Worm (Caenorhabditis elegans) whole organism, L4 larva: ENCODE results near the gene ent-2.
A peak's percentile ranks its signal among the peaks of the same experiment; 100 is the strongest.

Experiments used
- D1046.2 ChIP-seq: fragments of 200-800 bp; sonication (Bioruptor generic); IDR thresholded peaks from 2 replicates; pipeline ENCODE4 v1.3.6; 2022; ENCODE audit warnings: missing genetic modification characterization, missing compliant biosample characterization
- F10B5.3 ChIP-seq: sonication (generic microtip); optimal IDR thresholded peaks from 2 replicates; lab custom pipeline; 2016; ENCODE audit warnings: mild to moderate bottlenecking, missing genetic modification characterization, missing compliant biosample characterization
- T26A8.4 ChIP-seq: fragments of 200-800 bp; sonication (Bioruptor generic); IDR thresholded peaks from 2 replicates; pipeline ENCODE4 v1.3.6; 2022; ENCODE audit warnings: missing genetic modification characterization, missing compliant biosample characterization
- Y105C5A.15 ChIP-seq: fragments of 200-800 bp; sonication (Bioruptor generic); IDR thresholded peaks from 2 replicates; pipeline ENCODE4 v1.3.6; 2022; ENCODE audit warnings: missing genetic modification characterization, missing compliant biosample characterization
- ZK546.5 ChIP-seq, 2 experiments: sonication (generic microtip); optimal IDR thresholded peaks; 2 replicates each; lab custom pipeline; 2017; ENCODE audit warnings: missing biosample characterization in 2 of 2, missing genetic modification characterization in 2 of 2
- aha-1 ChIP-seq: fragments of 150-350 bp; peaks from one replicate; lab custom pipeline; 2014; ENCODE audit warnings: missing biosample characterization, missing genetic modification characterization
- ceh-62 ChIP-seq: sonication (generic microtip); optimal IDR thresholded peaks from 2 replicates; lab custom pipeline; 2017; ENCODE audit warnings: missing biosample characterization, missing genetic modification characterization
- cey-2 ChIP-seq: sonication (generic microtip); optimal IDR thresholded peaks from 3 replicates; lab custom pipeline; 2017; ENCODE audit warnings: missing genetic modification characterization, mild to moderate bottlenecking, missing compliant biosample characterization, antibody characterized with exemption, borderline replicate concordance; ENCODE audit not compliant: insufficient read depth
- daf-12 ChIP-seq: fragments of 150-350 bp; optimal IDR thresholded peaks from 2 replicates; lab custom pipeline; 2014; ENCODE audit warnings: missing biosample characterization, missing genetic modification reagents, missing genetic modification characterization
- daf-16 ChIP-seq, 3 experiments: sonication (generic microtip); optimal IDR thresholded peaks; 2 replicates each; lab custom pipeline; 2016 to 2017; ENCODE audit warnings: missing genetic modification characterization in 3 of 3, missing genetic modification reagents in 3 of 3, mild to moderate bottlenecking in 2 of 3, missing compliant biosample characterization in 2 of 3, missing biosample characterization in 1 of 3, moderate library complexity in 1 of 3
- daf-19 ChIP-seq: fragments of 200-800 bp; sonication (Bioruptor generic); conservative IDR thresholded peaks from 2 replicates; pipeline ENCODE4 v1.3.6; 2022; ENCODE audit warnings: missing genetic modification characterization, missing compliant biosample characterization
- dmd-6 ChIP-seq: fragments of 200-800 bp; sonication (Bioruptor generic); IDR thresholded peaks from 2 replicates; pipeline ENCODE4 v1.3.6; 2022; ENCODE audit warnings: missing genetic modification reagents, missing genetic modification characterization, missing compliant biosample characterization
- dpl-1 ChIP-seq: fragments of 150-350 bp; optimal IDR thresholded peaks from 2 replicates; lab custom pipeline; 2014; ENCODE audit warnings: missing biosample characterization, missing genetic modification reagents, missing genetic modification characterization
- dve-1 ChIP-seq: sonication (generic microtip); optimal IDR thresholded peaks from 2 replicates; lab custom pipeline; 2017; ENCODE audit warnings: antibody characterized with exemption, mild to moderate bottlenecking, missing genetic modification characterization, missing compliant biosample characterization; ENCODE audit not compliant: insufficient read depth
- fos-1 ChIP-seq: fragments of 150-350 bp; optimal IDR thresholded peaks from 2 replicates; lab custom pipeline; 2014; ENCODE audit warnings: missing biosample characterization, missing genetic modification characterization
- gei-8 ChIP-seq: fragments of 200-800 bp; sonication (Bioruptor generic); optimal IDR thresholded peaks from 2 replicates; lab custom pipeline; 2018; ENCODE audit warnings: mild to moderate bottlenecking, missing genetic modification characterization, missing compliant biosample characterization
- hlh-11 ChIP-seq: fragments of 200-800 bp; sonication (Bioruptor generic); optimal IDR thresholded peaks from 2 replicates; lab custom pipeline; 2018; ENCODE audit warnings: mild to moderate bottlenecking, missing genetic modification characterization, missing compliant biosample characterization
- hmg-1.1 ChIP-seq: fragments of 200-800 bp; sonication (Bioruptor generic); IDR thresholded peaks from 2 replicates; pipeline ENCODE4 v1.3.6; 2022; ENCODE audit warnings: missing genetic modification reagents, missing genetic modification characterization, missing compliant biosample characterization
- lim-7 ChIP-seq: fragments of 200-800 bp; sonication (Bioruptor generic); IDR thresholded peaks from 2 replicates; pipeline ENCODE4 v1.3.6; 2022; ENCODE audit warnings: missing genetic modification characterization, missing compliant biosample characterization
- lin-1 ChIP-seq: fragments of 200-800 bp; sonication (Bioruptor generic); IDR thresholded peaks from 2 replicates; pipeline ENCODE4 v1.3.6; 2022; ENCODE audit warnings: missing genetic modification reagents, missing genetic modification characterization, missing compliant biosample characterization
- lin-29 ChIP-seq: fragments of 200-800 bp; sonication (Bioruptor generic); IDR thresholded peaks from 2 replicates; pipeline ENCODE4 v1.3.6; 2022; ENCODE audit warnings: missing genetic modification reagents, missing genetic modification characterization, missing compliant biosample characterization
- lsy-2 ChIP-seq, 2 experiments: fragments of 150-350 bp in 1 of 2; sonication (generic microtip) in 1 of 2; optimal IDR thresholded peaks; 2 replicates each; lab custom pipeline; 2014 to 2017; ENCODE audit warnings: missing biosample characterization in 2 of 2, missing genetic modification characterization in 2 of 2
- madf-5 ChIP-seq, 2 experiments: fragments of 200-800 bp; sonication (Bioruptor generic); IDR thresholded peaks; 2 replicates each; pipeline ENCODE4 v1.3.6; 2022; ENCODE audit warnings: missing compliant biosample characterization in 2 of 2, missing genetic modification characterization in 2 of 2
- madf-9 ChIP-seq: fragments of 200-800 bp; sonication (Bioruptor generic); conservative IDR thresholded peaks from 2 replicates; pipeline ENCODE4 v1.3.6; 2022; ENCODE audit warnings: missing genetic modification reagents, missing genetic modification characterization, missing compliant biosample characterization
- mdl-1 ChIP-seq, 2 experiments: fragments of 150-350 bp in 1 of 2; sonication (generic microtip) in 1 of 2; optimal IDR thresholded peaks; 2 replicates each; lab custom pipeline; 2014 to 2017; ENCODE audit warnings: missing biosample characterization in 2 of 2, missing genetic modification characterization in 2 of 2
- mdt-29 ChIP-seq: fragments of 200-800 bp; sonication (Bioruptor generic); IDR thresholded peaks from 2 replicates; pipeline ENCODE4 v1.3.6; 2022; ENCODE audit warnings: missing genetic modification reagents, missing genetic modification characterization, missing compliant biosample characterization
- mep-1 ChIP-seq: fragments of 150-350 bp; sonication (generic microtip); optimal IDR thresholded peaks from 3 replicates; lab custom pipeline; 2014; ENCODE audit warnings: missing biosample characterization, missing genetic modification characterization
- mxl-2 ChIP-seq: fragments of 200-800 bp; sonication (Bioruptor generic); conservative IDR thresholded peaks from 2 replicates; pipeline ENCODE4 v1.3.6; 2022; ENCODE audit warnings: missing genetic modification reagents, missing genetic modification characterization, missing compliant biosample characterization
- nhr-111 ChIP-seq: fragments of 200-800 bp; sonication (Bioruptor generic); optimal IDR thresholded peaks from 2 replicates; lab custom pipeline; 2018; ENCODE audit warnings: mild to moderate bottlenecking, missing genetic modification characterization, missing compliant biosample characterization
- nhr-237 ChIP-seq: sonication (generic microtip); optimal IDR thresholded peaks from 2 replicates; lab custom pipeline; 2017; ENCODE audit warnings: missing biosample characterization, missing genetic modification characterization
- nhr-25 ChIP-seq: sonication (generic microtip); optimal IDR thresholded peaks from 2 replicates; lab custom pipeline; 2017; ENCODE audit warnings: missing genetic modification characterization, mild to moderate bottlenecking, missing compliant biosample characterization, antibody characterized with exemption, moderate library complexity, borderline replicate concordance; ENCODE audit not compliant: insufficient read depth
- nhr-42 ChIP-seq: fragments of 200-800 bp; sonication (Bioruptor generic); IDR thresholded peaks from 2 replicates; pipeline ENCODE4 v1.3.6; 2022; ENCODE audit warnings: missing genetic modification characterization, missing compliant biosample characterization
- pqm-1 ChIP-seq: sonication (generic microtip); optimal IDR thresholded peaks from 2 replicates; lab custom pipeline; 2017; ENCODE audit warnings: missing biosample characterization, missing genetic modification characterization
- rbr-2 ChIP-seq: sonication (generic microtip); optimal IDR thresholded peaks from 2 replicates; lab custom pipeline; 2016; ENCODE audit warnings: missing genotype, missing genetic modification characterization, missing compliant biosample characterization
- set-16 ChIP-seq: fragments of 200-800 bp; sonication (Bioruptor generic); IDR thresholded peaks from 2 replicates; pipeline ENCODE4 v1.3.6; 2022; ENCODE audit warnings: missing genetic modification reagents, missing genetic modification characterization, missing compliant biosample characterization
- snpc-1.2 ChIP-seq: fragments of 200-800 bp; sonication (Bioruptor generic); IDR thresholded peaks from 2 replicates; pipeline ENCODE4 v1.3.6; 2022; ENCODE audit warnings: missing genetic modification reagents, missing genetic modification characterization, missing compliant biosample characterization
- spr-1 ChIP-seq: sonication (generic microtip); optimal IDR thresholded peaks from 2 replicates; lab custom pipeline; 2016; ENCODE audit warnings: mild to moderate bottlenecking, missing genetic modification characterization, missing compliant biosample characterization
- unc-62 ChIP-seq, 3 experiments: fragments of 150-350 bp in 1 of 3; sonication (generic microtip); optimal IDR thresholded peaks in 2 of 3; peaks in 1 of 3; 1 replicate in 1 of 3; 2 replicates in 2 of 3; lab custom pipeline; 2014 to 2017; ENCODE audit warnings: missing biosample characterization in 3 of 3, missing genetic modification characterization in 3 of 3, missing genetic modification reagents in 3 of 3, missing genotype in 1 of 3
- vab-7 ChIP-seq: fragments of 200-800 bp; sonication (Bioruptor generic); IDR thresholded peaks from 2 replicates; pipeline ENCODE4 v1.3.6; 2022; ENCODE audit warnings: missing genetic modification reagents, missing genetic modification characterization, missing compliant biosample characterization
- zag-1 ChIP-seq: fragments of 150-350 bp; optimal IDR thresholded peaks from 2 replicates; lab custom pipeline; 2014; ENCODE audit warnings: missing biosample characterization, missing genetic modification characterization
- zfp-2 ChIP-seq: sonication (generic microtip); optimal IDR thresholded peaks from 2 replicates; lab custom pipeline; 2016; ENCODE audit warnings: mild to moderate bottlenecking, missing genetic modification characterization, missing compliant biosample characterization
- zip-2 ChIP-seq: fragments of 150-350 bp; optimal IDR thresholded peaks from 2 replicates; lab custom pipeline; 2014; ENCODE audit warnings: missing biosample characterization, missing genetic modification characterization
- ztf-7 ChIP-seq: fragments of 150-350 bp; optimal IDR thresholded peaks from 2 replicates; lab custom pipeline; 2014; ENCODE audit warnings: missing biosample characterization, missing genetic modification characterization

The ent-2 gene

DNA sequence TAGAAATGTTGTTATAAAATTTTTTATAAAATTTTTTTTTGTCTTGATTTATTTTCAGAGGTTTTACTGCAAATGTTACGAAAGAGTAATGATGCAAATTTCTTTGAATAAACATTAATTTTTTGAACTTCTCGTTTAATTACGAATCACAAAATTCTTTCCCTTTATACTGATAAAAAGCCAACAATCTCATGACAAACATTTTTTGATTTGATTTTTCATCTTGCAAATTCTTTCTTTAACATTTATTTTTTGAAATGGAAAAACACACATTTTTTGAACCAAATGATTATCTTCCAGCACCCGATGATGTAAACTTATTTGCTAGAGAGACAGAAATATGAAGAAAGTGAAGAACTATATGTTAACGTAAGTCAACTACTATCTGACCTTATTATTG, 19.3 kb downstream of the ent-2 start, which contains the start of gene K09E9.1:
Gene K09E9.1 (plus strand): TSS at position 301 of the 400 bp plus-strand sequence.
- no peak for TF ChIP-seq zip-2 (tag; lab: Kevin White, UChicago)
- TF ChIP-seq unc-62 (GFP tag; optimal IDR thresholded peaks at IDR 0.05 in 1 of 2; lab: Kevin White, UChicago): no peak
- no peak for TF ChIP-seq unc-62 (tag; optimal IDR thresholded peaks at IDR 0.05; lab: Kevin White, UChicago)
- TF ChIP-seq zfp-2 (tag; lab: Kevin White, UChicago): no peak
- no peak for TF ChIP-seq mxl-2 (GFP tag; lab: Robert Waterston, UW)
- TF ChIP-seq daf-16 (GFP tag; optimal IDR thresholded peaks at IDR 0.05; lab: Kevin White, UChicago): no peak
- TF ChIP-seq daf-16 (tag; optimal IDR thresholded peaks at IDR 0.05; lab: Kevin White, UChicago): peak; percentile 14

- TF ChIP-seq set-16 (GFP tag; lab: Robert Waterston, UW): peak; percentile 82
- no peak for TF ChIP-seq gei-8
- TF ChIP-seq F10B5.3 (tag; lab: Kevin White, UChicago): no peak
- TF ChIP-seq mep-1 (tag; lab: Kevin White, UChicago): no peak
- TF ChIP-seq daf-19 (GFP tag; lab: Robert Waterston, UW): no peak
Measured at ce11 chrX:15621001-15621400, 20.1 kb downstream of the ent-2 start.

DNA sequence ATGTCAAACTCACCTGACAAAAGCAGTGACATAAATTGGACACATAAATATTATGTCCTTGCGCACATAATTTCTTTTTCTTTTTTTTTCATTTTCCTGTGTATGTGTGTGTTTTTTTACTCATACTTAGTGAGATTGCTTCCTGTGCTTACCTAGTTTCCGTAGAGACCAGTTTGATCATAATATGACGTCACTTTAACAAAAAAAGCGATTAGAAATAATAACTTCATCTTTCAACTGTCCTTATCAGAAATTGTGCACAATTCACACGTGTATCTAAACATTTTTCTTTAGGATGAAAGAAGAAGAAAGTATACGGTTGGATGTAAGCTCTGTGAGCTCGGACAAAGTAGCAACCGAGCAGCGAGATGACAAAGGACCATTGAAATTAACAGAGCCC, 21.2 kb downstream of the ent-2 start:
- TF ChIP-seq rbr-2 (no peak), lsy-2 (tag; optimal IDR thresholded peaks at IDR 0.05; lab: Kevin White, UChicago) (peak in 1 of 2 experiments; percentile 8), ztf-7 (tag; lab: Kevin White, UChicago) (no peak), nhr-237 (tag; lab: Kevin White, UChicago) (no peak), pqm-1 (tag; lab: Kevin White, UChicago) (peak; percentile 24), D1046.2 (no peak), fos-1 (tag; lab: Kevin White, UChicago) (no peak), daf-19 (GFP tag; lab: Robert Waterston, UW) (no peak), madf-5 (GFP tag; IDR thresholded peaks at IDR 0.05; lab: Robert Waterston, UW) (no peak), lim-7 (GFP tag; lab: Robert Waterston, UW) (no peak), Y105C5A.15 (GFP tag; lab: Robert Waterston, UW) (no peak), snpc-1.2 (GFP tag; lab: Robert Waterston, UW) (no peak), mdl-1 (tag; optimal IDR thresholded peaks at IDR 0.05; lab: Kevin White, UChicago) (peak in 1 of 2 experiments; percentile 61), daf-12 (tag; lab: Kevin White, UChicago) (no peak), nhr-25 (tag; lab: Kevin White, UChicago) (no peak), lin-29 (GFP tag; lab: Robert Waterston, UW) (no peak), cey-2 (no peak), lin-1 (GFP tag; lab: Robert Waterston, UW) (no peak), vab-7 (no peak), nhr-42 (GFP tag; lab: Robert Waterston, UW) (no peak), unc-62 (GFP tag; optimal IDR thresholded peaks at IDR 0.05 in 1 of 2; lab: Kevin White, UChicago) (no peak), unc-62 (tag; optimal IDR thresholded peaks at IDR 0.05; lab: Kevin White, UChicago) (no peak), ceh-62 (tag; lab: Kevin White, UChicago) (no peak), dve-1 (tag; lab: Kevin White, UChicago) (peak; percentile 22), aha-1 (no peak), madf-9 (GFP tag; lab: Robert Waterston, UW) (no peak), F10B5.3 (tag; lab: Kevin White, UChicago) (no peak), nhr-111 (no peak), dpl-1 (GFP tag; lab: Kevin White, UChicago) (no peak), mdt-29 (no peak), hmg-1.1 (GFP tag; lab: Robert Waterston, UW) (no peak), T26A8.4 (GFP tag; lab: Robert Waterston, UW) (no peak), zag-1 (tag; lab: Kevin White, UChicago) (no peak), dmd-6 (GFP tag; lab: Robert Waterston, UW) (peak; percentile 47), spr-1 (no peak), ZK546.5 (tag; optimal IDR thresholded peaks at IDR 0.05; lab: Kevin White, UChicago) (no peak), hlh-11 (peak; percentile 9)
- TF ChIP-seq, all 104 proteins: peak for 6
